Worm (Caenorhabditis elegans) whole organism, late embryonic: ENCODE results near the gene ascc-1.

Experiments used
- C08G9.2 ChIP-seq: sonication (generic microtip); optimal IDR thresholded peaks from 2 replicates; lab custom pipeline; 2016; ENCODE audit warnings: mild to moderate bottlenecking, missing genetic modification characterization, moderate library complexity, missing compliant biosample characterization
- C38D4.7 ChIP-seq: fragments of 200-800 bp; sonication (Bioruptor generic); optimal IDR thresholded peaks from 2 replicates; lab custom pipeline; 2018; ENCODE audit warnings: mild to moderate bottlenecking, missing genetic modification characterization, moderate library complexity, missing compliant biosample characterization
- K09A11.1 ChIP-seq: sonication (generic microtip); optimal IDR thresholded peaks from 2 replicates; lab custom pipeline; 2017; ENCODE audit warnings: antibody characterized with exemption, mild to moderate bottlenecking, missing genetic modification characterization, missing compliant biosample characterization; ENCODE audit not compliant: insufficient read depth
- T23F11.4 ChIP-seq: fragments of 200-800 bp; sonication (Bioruptor generic); optimal IDR thresholded peaks from 2 replicates; lab custom pipeline; 2018; ENCODE audit warnings: mild to moderate bottlenecking, missing genetic modification characterization, missing compliant biosample characterization
- ahr-1 ChIP-seq: sonication (generic microtip); optimal IDR thresholded peaks from 2 replicates; lab custom pipeline; 2016; ENCODE audit warnings: missing genetic modification characterization, missing compliant biosample characterization
- ama-1 ChIP-seq: fragments of 150-350 bp; optimal IDR thresholded peaks from 2 replicates; lab custom pipeline; 2014
- ceh-14 ChIP-seq: sonication (generic microtip); optimal IDR thresholded peaks from 2 replicates; lab custom pipeline; 2016; ENCODE audit warnings: missing genotype, missing genetic modification characterization, missing compliant biosample characterization
- ceh-22 ChIP-seq: sonication (generic microtip); optimal IDR thresholded peaks from 2 replicates; lab custom pipeline; 2017; ENCODE audit warnings: missing biosample characterization, missing genetic modification characterization
- ceh-24 ChIP-seq: sonication (generic microtip); optimal IDR thresholded peaks from 2 replicates; lab custom pipeline; 2016; ENCODE audit warnings: mild to moderate bottlenecking, missing genetic modification characterization, missing compliant biosample characterization
- ceh-30 ChIP-seq: fragments of 150-350 bp; optimal IDR thresholded peaks from 2 replicates; lab custom pipeline; 2014; ENCODE audit warnings: missing biosample characterization, missing genetic modification characterization
- ceh-34 ChIP-seq: sonication (generic microtip); optimal IDR thresholded peaks from 2 replicates; lab custom pipeline; 2016; ENCODE audit warnings: mild to moderate bottlenecking, missing genetic modification characterization, missing compliant biosample characterization
- ceh-45 ChIP-seq: fragments of 200-800 bp; sonication (Bioruptor generic); IDR thresholded peaks from 2 replicates; pipeline ENCODE4 v1.3.6; 2022; ENCODE audit warnings: missing genetic modification reagents, missing genetic modification characterization, missing compliant biosample characterization
- ceh-6 ChIP-seq: fragments of 200-800 bp; sonication (Bioruptor generic); optimal IDR thresholded peaks from 2 replicates; lab custom pipeline; 2018; ENCODE audit warnings: mild to moderate bottlenecking, missing genetic modification characterization, missing compliant biosample characterization
- ceh-9 ChIP-seq: sonication (generic microtip); optimal IDR thresholded peaks from 2 replicates; lab custom pipeline; 2016; ENCODE audit warnings: mild to moderate bottlenecking, missing genetic modification characterization, inconsistent platforms, missing compliant biosample characterization
- che-1 ChIP-seq: sonication (generic microtip); optimal IDR thresholded peaks from 2 replicates; lab custom pipeline; 2016; ENCODE audit warnings: mild to moderate bottlenecking, missing genetic modification characterization, missing compliant biosample characterization
- dve-1 ChIP-seq: sonication (generic microtip); optimal IDR thresholded peaks from 2 replicates; lab custom pipeline; 2017; ENCODE audit warnings: antibody characterized with exemption, mild to moderate bottlenecking, missing genetic modification characterization, missing compliant biosample characterization
- elt-2 ChIP-seq: sonication (generic microtip); optimal IDR thresholded peaks from 2 replicates; lab custom pipeline; 2016; ENCODE audit warnings: missing genetic modification reagents, missing genetic modification characterization, missing compliant biosample characterization
- elt-4 ChIP-seq: sonication (generic microtip); optimal IDR thresholded peaks from 2 replicates; lab custom pipeline; 2016; ENCODE audit warnings: missing genetic modification characterization, missing compliant biosample characterization
- fax-1 ChIP-seq: sonication (generic microtip); optimal IDR thresholded peaks from 2 replicates; lab custom pipeline; 2016; ENCODE audit warnings: missing genotype, missing genetic modification characterization, missing compliant biosample characterization
- gmeb-2 ChIP-seq: sonication (generic microtip); optimal IDR thresholded peaks from 2 replicates; lab custom pipeline; 2016; ENCODE audit warnings: missing genetic modification characterization, inconsistent platforms, missing compliant biosample characterization
- hlh-15 ChIP-seq: sonication (generic microtip); optimal IDR thresholded peaks from 2 replicates; lab custom pipeline; 2016; ENCODE audit warnings: missing genetic modification characterization, missing compliant biosample characterization
- hlh-6 ChIP-seq: sonication (generic microtip); optimal IDR thresholded peaks from 2 replicates; lab custom pipeline; 2016; ENCODE audit warnings: missing genotype, missing genetic modification characterization, missing compliant biosample characterization
- nhr-11 ChIP-seq: fragments of 150-350 bp; optimal IDR thresholded peaks from 2 replicates; lab custom pipeline; 2014; ENCODE audit warnings: missing biosample characterization, missing genetic modification characterization
- nhr-232 ChIP-seq: sonication (generic microtip); optimal IDR thresholded peaks from 2 replicates; lab custom pipeline; 2016; ENCODE audit warnings: missing genetic modification characterization, missing compliant biosample characterization
- pag-3 ChIP-seq: sonication (generic microtip); optimal IDR thresholded peaks from 2 replicates; lab custom pipeline; 2016; ENCODE audit warnings: missing compliant biosample characterization, missing genetic modification characterization, borderline replicate concordance
- ref-2 ChIP-seq: sonication (generic microtip); optimal IDR thresholded peaks from 2 replicates; lab custom pipeline; 2016; ENCODE audit warnings: missing genetic modification characterization, missing compliant biosample characterization
- sox-2 ChIP-seq: fragments of 200-800 bp; sonication (Bioruptor generic); IDR thresholded peaks from 2 replicates; pipeline ENCODE4 v1.3.6; 2022; ENCODE audit warnings: missing genetic modification reagents, missing genetic modification characterization, missing compliant biosample characterization
- tbx-2 ChIP-seq: sonication (generic microtip); optimal IDR thresholded peaks from 2 replicates; lab custom pipeline; 2016; ENCODE audit warnings: missing genetic modification characterization, missing compliant biosample characterization
- unc-3 ChIP-seq, 2 experiments: fragments of 200-800 bp in 1 of 2; sonication (Bioruptor generic) in 1 of 2; sonication (generic microtip) in 1 of 2; conservative IDR thresholded peaks in 1 of 2; optimal IDR thresholded peaks in 1 of 2; 2 replicates each; pipeline versions ENCODE4 v1.3.6 to Lab custom; 2016 to 2022; ENCODE audit warnings: missing compliant biosample characterization in 2 of 2, missing genetic modification characterization in 2 of 2, missing genetic modification reagents in 1 of 2
- unc-42 ChIP-seq: sonication (generic microtip); optimal IDR thresholded peaks from 2 replicates; lab custom pipeline; 2016; ENCODE audit warnings: missing genotype, missing genetic modification characterization, missing compliant biosample characterization
- zip-5 ChIP-seq: sonication (generic microtip); optimal IDR thresholded peaks from 2 replicates; lab custom pipeline; 2016; ENCODE audit warnings: missing genetic modification characterization, missing compliant biosample characterization

Gene ascc-1

ce11 chrII:73892-74291 lies 16.4 kb downstream of the ascc-1 start:
- TF ChIP-seq ceh-14 (tag; lab: Kevin White, UChicago): no peak

DNA sequence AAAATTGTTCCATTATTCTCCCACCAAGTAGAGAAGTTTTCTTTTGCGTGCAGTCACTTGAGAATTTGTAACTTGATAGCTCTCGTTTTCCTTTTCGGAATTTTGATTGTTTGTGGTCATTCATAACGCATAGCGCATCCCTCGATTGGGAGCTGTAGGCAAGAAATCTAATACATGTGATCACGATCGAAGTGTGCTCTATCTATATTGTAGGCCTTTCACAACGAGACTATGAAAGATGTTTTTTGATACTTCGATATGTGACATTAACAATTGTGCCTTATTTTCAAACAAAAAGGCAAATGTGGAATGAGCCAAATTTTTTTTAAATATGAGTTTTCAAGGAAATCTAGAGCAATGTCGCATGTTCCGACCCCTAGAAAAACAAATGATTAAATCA lies 18.4 kb downstream of the ascc-1 start:
- TF ChIP-seq ceh-24 (tag; lab: Kevin White, UChicago) (no peak), ceh-34 (tag; lab: Kevin White, UChicago) (peak; percentile 51)

DNA sequence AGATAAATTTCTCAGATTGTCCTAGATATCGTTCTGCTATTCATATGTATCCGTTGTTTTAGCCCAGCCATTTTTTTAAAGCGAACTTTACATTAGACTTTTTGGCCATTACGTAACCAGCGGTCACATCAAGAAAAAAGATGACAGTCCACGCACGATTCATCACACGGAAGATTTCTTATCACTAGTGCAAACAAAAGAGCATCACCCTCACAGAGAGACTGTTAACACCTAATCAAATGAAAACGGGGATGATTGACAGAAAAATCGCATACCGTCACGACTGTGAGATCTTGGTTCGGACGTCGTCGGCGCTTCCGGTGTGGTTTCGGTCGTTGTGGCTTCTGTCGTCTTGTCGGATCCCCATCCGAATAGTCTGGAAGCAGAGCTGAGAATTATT lies 19.2 kb downstream of the ascc-1 start:
- TF ChIP-seq gmeb-2 (tag; lab: Kevin White, UChicago) (no peak), unc-3 (GFP tag; conservative IDR thresholded peaks at IDR 0.05; lab: Robert Waterston, UW) (no peak), unc-3 (tag; optimal IDR thresholded peaks at IDR 0.05; lab: Kevin White, UChicago) (no peak), hlh-6 (tag; lab: Kevin White, UChicago) (no peak), zip-5 (tag; lab: Kevin White, UChicago) (no peak), ceh-45 (no peak), ceh-30 (tag; lab: Kevin White, UChicago) (no peak), ahr-1 (tag; lab: Kevin White, UChicago) (no peak), elt-4 (no peak), hlh-15 (tag; lab: Kevin White, UChicago) (no peak), fax-1 (tag; lab: Kevin White, UChicago) (no peak), C38D4.7 (no peak), ceh-24 (tag; lab: Kevin White, UChicago) (no peak), ceh-22 (no peak), C08G9.2 (no peak), ceh-14 (tag; lab: Kevin White, UChicago) (no peak), ama-1 (lab: Kevin White, UChicago) (no peak), T23F11.4 (GFP tag; lab: Kevin White, UChicago) (no peak)

DNA sequence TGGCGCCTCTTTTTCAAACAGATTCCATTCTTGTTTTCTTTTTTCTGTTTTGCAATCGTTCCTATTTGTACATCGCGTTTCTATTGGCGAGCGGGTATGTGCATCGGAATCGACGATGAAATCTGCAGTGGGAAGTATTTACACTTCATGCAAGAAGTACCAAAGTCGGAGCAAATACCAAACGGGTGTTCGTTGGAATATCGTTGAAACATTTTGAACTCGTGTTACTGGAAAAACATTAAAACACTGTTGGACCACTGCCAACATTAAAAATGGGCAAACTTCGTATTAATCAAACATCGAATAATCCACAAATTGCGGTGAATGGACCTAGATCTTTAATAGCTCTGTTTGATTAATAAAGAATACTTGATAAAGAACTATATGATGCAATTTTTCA lies 21.7 kb downstream of the ascc-1 start, which contains the start of gene C23H3.9:
Gene C23H3.9, minus strand, starts transcription at position 101 of the 400 bp plus-strand sequence.
- TF ChIP-seq che-1 (no peak), hlh-6 (tag; lab: Kevin White, UChicago) (no peak), nhr-11 (tag; lab: Kevin White, UChicago) (no peak), ref-2 (no peak), tbx-2 (no peak), dve-1 (tag; lab: Kevin White, UChicago) (no peak), ceh-34 (tag; lab: Kevin White, UChicago) (no peak), ceh-24 (tag; lab: Kevin White, UChicago) (no peak), ceh-6 (no peak), unc-42 (tag; lab: Kevin White, UChicago) (no peak)
- TF ChIP-seq, all 69 proteins: peak for 0

DNA sequence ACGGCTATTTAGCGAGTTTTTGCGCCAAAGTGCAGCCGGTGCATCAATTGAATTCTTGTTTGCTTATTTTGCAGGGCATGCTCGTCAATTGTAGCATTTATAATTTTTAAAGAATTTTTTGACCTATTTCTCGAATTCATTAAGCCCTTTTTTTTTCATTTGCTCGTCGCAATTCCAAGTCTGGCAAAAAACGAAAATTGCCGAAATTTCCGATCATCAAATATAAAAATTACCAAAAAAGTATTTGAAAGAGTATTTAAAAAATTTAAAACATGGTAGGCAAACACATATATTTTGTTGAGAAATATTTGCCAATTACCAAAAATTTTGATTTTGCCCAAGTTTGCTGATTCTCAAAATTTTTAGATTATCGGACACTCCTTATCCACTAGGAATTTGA lies 26.7 kb downstream of the ascc-1 start, which contains the start of gene C50D2.6:
Gene C50D2.6, plus strand, starts transcription at position 301 of the 400 bp plus-strand sequence.
- no peak for TF ChIP-seq pag-3 (tag; lab: Kevin White, UChicago)
- no peak for TF ChIP-seq K09A11.1 (tag; lab: Kevin White, UChicago)
- TF ChIP-seq ama-1 (lab: Kevin White, UChicago): no peak
- no peak for TF ChIP-seq nhr-11 (tag; lab: Kevin White, UChicago)
- no peak for TF ChIP-seq elt-2 (tag; lab: Kevin White, UChicago)

DNA sequence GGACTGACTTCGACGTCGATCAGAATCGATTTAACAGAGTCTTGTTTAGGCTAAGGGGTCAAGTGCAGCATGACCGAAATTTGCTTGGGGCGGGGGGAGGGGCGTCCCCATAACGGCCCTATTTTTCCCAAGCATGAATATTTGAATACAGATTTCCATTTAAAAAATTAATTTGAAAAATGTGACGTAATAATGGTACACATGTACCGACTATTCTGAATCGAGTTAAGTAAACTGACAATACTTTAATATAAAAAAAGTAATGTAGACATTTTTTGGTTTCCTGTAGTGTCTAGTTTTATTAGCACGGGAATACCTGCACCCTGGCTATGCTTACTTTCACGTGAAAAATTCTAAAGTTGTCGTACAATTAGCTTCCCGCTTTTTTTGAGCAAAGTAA lies 29.3 kb downstream of the ascc-1 start:
- TF ChIP-seq ceh-9 (tag; lab: Kevin White, UChicago) (no peak), sox-2 (GFP tag; lab: Robert Waterston, UW) (no peak), nhr-232 (tag; lab: Kevin White, UChicago) (no peak)
- TF ChIP-seq, all 69 proteins: peak for 0
